Fruit fly (Drosophila melanogaster) whole organism, embryonic: ENCODE data around the gene Mgat3.
A peak's percentile ranks its signal among the peaks of the same experiment; 100 is the strongest.

Experiments used
- ATbp ChIP-seq: fragments of 200-800 bp; sonication (Bioruptor generic); optimal IDR thresholded peaks from 2 replicates; lab custom pipeline; 2017; ENCODE audit warnings: missing biosample characterization, mild to moderate bottlenecking, missing genetic modification characterization, missing genetic modification reagents
- Awh ChIP-seq: fragments of 200-800 bp; sonication (Bioruptor generic); IDR thresholded peaks from 2 replicates; pipeline ENCODE4, ENCODE4 v1.3.6; 2022; ENCODE audit warnings: missing biosample characterization, missing genetic modification characterization
- B-H1 ChIP-seq: fragments of 200-800 bp; sonication (Bioruptor generic); IDR thresholded peaks from 3 replicates; pipeline ENCODE4 v1.3.6; 2022; ENCODE audit warnings: missing biosample characterization, missing genetic modification characterization
- CG10654 ChIP-seq: fragments of 200-800 bp; sonication (Bioruptor generic); optimal IDR thresholded peaks from 2 replicates; lab custom pipeline; 2016; ENCODE audit warnings: missing biosample characterization, missing genetic modification characterization
- CG11695 ChIP-seq: fragments of 200-800 bp; sonication (Bioruptor generic); IDR thresholded peaks from 3 replicates; pipeline ENCODE4 v1.3.6; 2022; ENCODE audit warnings: missing biosample characterization, missing genetic modification characterization
- CG11723 ChIP-seq: fragments of 200-800 bp; sonication (Bioruptor generic); optimal IDR thresholded peaks from 2 replicates; lab custom pipeline; 2017; ENCODE audit warnings: missing biosample characterization, mild to moderate bottlenecking, missing genetic modification characterization
- CG14710 ChIP-seq: fragments of 200-800 bp; sonication (Bioruptor generic); optimal IDR thresholded peaks from 3 replicates; lab custom pipeline; 2019; ENCODE audit warnings: missing biosample characterization, mild to moderate bottlenecking, missing genetic modification characterization, moderate library complexity
- CG14965 ChIP-seq: fragments of 200-800 bp; sonication (Bioruptor generic); optimal IDR thresholded peaks from 2 replicates; lab custom pipeline; 2016; ENCODE audit warnings: missing biosample characterization, missing genetic modification characterization, borderline replicate concordance
- CG17361 ChIP-seq: fragments of 200-800 bp; sonication (Bioruptor generic); IDR thresholded peaks from 3 replicates; pipeline ENCODE4 v1.3.6; 2022; ENCODE audit warnings: missing biosample characterization, missing genetic modification characterization
- CG2116 ChIP-seq: fragments of 200-800 bp; sonication (Bioruptor generic); optimal IDR thresholded peaks from 3 replicates; lab custom pipeline; 2018; ENCODE audit warnings: missing biosample characterization, mild to moderate bottlenecking, missing genetic modification characterization
- CG2875 ChIP-seq: fragments of 200-800 bp; sonication (Bioruptor generic); optimal IDR thresholded peaks from 2 replicates; lab custom pipeline; 2017; ENCODE audit warnings: missing biosample characterization, mild to moderate bottlenecking, missing genetic modification characterization, missing genetic modification reagents
- CG30020 ChIP-seq: fragments of 200-800 bp; optimal IDR thresholded peaks from 2 replicates; lab custom pipeline; 2019; ENCODE audit warnings: missing biosample characterization, mild to moderate bottlenecking, missing genetic modification characterization, moderate library complexity
- CG4820 ChIP-seq: fragments of 200-800 bp; sonication (Bioruptor generic); optimal IDR thresholded peaks from 3 replicates; lab custom pipeline; 2016; ENCODE audit warnings: missing biosample characterization, missing genetic modification characterization
- CG6654 ChIP-seq: fragments of 200-800 bp; sonication (Bioruptor generic); optimal IDR thresholded peaks from 2 replicates; lab custom pipeline; 2017; ENCODE audit warnings: missing biosample characterization, mild to moderate bottlenecking, missing genetic modification characterization
- CG9609 ChIP-seq: fragments of 200-800 bp; sonication (Bioruptor generic); optimal IDR thresholded peaks from 3 replicates; lab custom pipeline; 2016; ENCODE audit warnings: missing biosample characterization, missing genetic modification characterization
- CG9797 ChIP-seq: fragments of 200-800 bp; sonication (Bioruptor generic); optimal IDR thresholded peaks from 3 replicates; lab custom pipeline; 2018; ENCODE audit warnings: missing biosample characterization, mild to moderate bottlenecking, missing genetic modification characterization
- CG9876 ChIP-seq: fragments of 200-800 bp; sonication (Bioruptor generic); optimal IDR thresholded peaks from 2 replicates; lab custom pipeline; 2016; ENCODE audit warnings: missing biosample characterization, missing genetic modification characterization
- CHES-1-like ChIP-seq: fragments of 200-800 bp; sonication (Bioruptor generic); optimal IDR thresholded peaks from 2 replicates; lab custom pipeline; 2016; ENCODE audit warnings: missing biosample characterization, missing genetic modification characterization
- CkIIα-i1 ChIP-seq: fragments of 200-800 bp; sonication (Bioruptor generic); IDR thresholded peaks from 2 replicates; pipeline ENCODE4 v1.3.6; 2022; ENCODE audit warnings: missing biosample characterization, missing genetic modification characterization
- D ChIP-seq, 2 experiments: fragments of 200-800 bp in 1 of 2; fragments of >200 bp in 1 of 2; sonication (Bioruptor generic) in 1 of 2; optimal IDR thresholded peaks; 2 replicates in 1 of 2; 3 replicates in 1 of 2; lab custom pipeline; 2017; ENCODE audit warnings: mild to moderate bottlenecking in 1 of 2, missing biosample characterization in 1 of 2, missing genetic modification characterization in 1 of 2, missing genetic modification reagents in 1 of 2
- Elba2 ChIP-seq: fragments of 200-800 bp; sonication (Bioruptor generic); optimal IDR thresholded peaks from 3 replicates; lab custom pipeline; 2016; ENCODE audit warnings: missing biosample characterization, missing genetic modification characterization
- GATAe ChIP-seq: fragments of 200-800 bp; sonication (Bioruptor generic); conservative IDR thresholded peaks from 2 replicates; pipeline ENCODE4 v1.3.6; 2022; ENCODE audit warnings: missing biosample characterization, missing genetic modification characterization
- Hr3 ChIP-seq: fragments of 200-800 bp; sonication (Bioruptor generic); optimal IDR thresholded peaks from 3 replicates; lab custom pipeline; 2016; ENCODE audit warnings: missing biosample characterization, missing genetic modification characterization
- Hr51 ChIP-seq, 2 experiments: fragments of 200-800 bp; sonication (Bioruptor generic); optimal IDR thresholded peaks; 2 replicates in 1 of 2; 3 replicates in 1 of 2; lab custom pipeline; 2016 to 2018; ENCODE audit warnings: missing biosample characterization in 2 of 2, missing genetic modification characterization in 2 of 2, mild to moderate bottlenecking in 1 of 2, moderate library complexity in 1 of 2
- Mad ChIP-seq: fragments of 200-800 bp; sonication (Bioruptor generic); optimal IDR thresholded peaks from 2 replicates; lab custom pipeline; 2016; ENCODE audit warnings: missing biosample characterization, missing genetic modification characterization
- NC2β ChIP-seq: fragments of 200-800 bp; sonication (Bioruptor generic); optimal IDR thresholded peaks from 2 replicates; lab custom pipeline; 2016; ENCODE audit warnings: missing biosample characterization, missing genetic modification characterization
- PHDP ChIP-seq: fragments of 200-800 bp; sonication (Bioruptor generic); optimal IDR thresholded peaks from 3 replicates; lab custom pipeline; 2018; ENCODE audit warnings: missing biosample characterization, mild to moderate bottlenecking, missing genetic modification characterization, moderate library complexity
- Pdp1 ChIP-seq, 2 experiments: fragments of 200-800 bp; sonication (Bioruptor generic); optimal IDR thresholded peaks; 3 replicates each; lab custom pipeline; 2016; ENCODE audit warnings: missing biosample characterization in 2 of 2, missing genetic modification characterization in 2 of 2, mild to moderate bottlenecking in 1 of 2, moderate library complexity in 1 of 2
- Tbp ChIP-seq: fragments of >200 bp; optimal IDR thresholded peaks from 2 replicates; lab custom pipeline; 2018; ENCODE audit warnings: missing biosample characterization, missing genetic modification characterization
- en ChIP-seq: fragments of 200-800 bp; sonication (Bioruptor generic); optimal IDR thresholded peaks from 2 replicates; lab custom pipeline; 2016; ENCODE audit warnings: missing biosample characterization, missing genetic modification characterization
- grau ChIP-seq: fragments of 200-800 bp; optimal IDR thresholded peaks from 3 replicates; lab custom pipeline; 2019; ENCODE audit warnings: missing biosample characterization, mild to moderate bottlenecking, missing genetic modification characterization, moderate library complexity
- hkb ChIP-seq, 2 experiments: fragments of 200-800 bp in 1 of 2; fragments of >200 bp in 1 of 2; sonication (Bioruptor generic) in 1 of 2; IDR thresholded peaks in 1 of 2; optimal IDR thresholded peaks in 1 of 2; 2 replicates each; pipeline versions ENCODE4 v1.3.6 to Lab custom; 2017 to 2022; ENCODE audit warnings: missing biosample characterization in 1 of 2, missing genetic modification characterization in 1 of 2
- insv ChIP-seq, 2 experiments: fragments of 200-800 bp; sonication (Bioruptor generic); optimal IDR thresholded peaks; 3 replicates each; lab custom pipeline; 2016 to 2018; ENCODE audit warnings: missing biosample characterization in 2 of 2, missing genetic modification characterization in 2 of 2
- kah ChIP-seq: fragments of 200-800 bp; sonication (Bioruptor generic); optimal IDR thresholded peaks from 2 replicates; lab custom pipeline; 2018; ENCODE audit warnings: missing biosample characterization, mild to moderate bottlenecking, missing genetic modification characterization
- kay ChIP-seq: fragments of 200-800 bp; sonication (Bioruptor generic); optimal IDR thresholded peaks from 2 replicates; lab custom pipeline; 2016; ENCODE audit warnings: missing biosample characterization, missing genetic modification characterization
- lilli ChIP-seq: fragments of 200-800 bp; sonication (Bioruptor generic); optimal IDR thresholded peaks from 3 replicates; lab custom pipeline; 2016; ENCODE audit warnings: missing biosample characterization, missing genetic modification characterization
- maf-S ChIP-seq: fragments of 200-800 bp; sonication (Bioruptor generic); optimal IDR thresholded peaks from 2 replicates; lab custom pipeline; 2016; ENCODE audit warnings: missing biosample characterization, missing genetic modification characterization
- oc ChIP-seq: fragments of 200-800 bp; sonication (Bioruptor generic); optimal IDR thresholded peaks from 2 replicates; lab custom pipeline; 2018; ENCODE audit warnings: missing biosample characterization, mild to moderate bottlenecking, missing genetic modification characterization, moderate library complexity
- pzg ChIP-seq: fragments of 200-800 bp; sonication (Bioruptor generic); optimal IDR thresholded peaks from 3 replicates; lab custom pipeline; 2018; ENCODE audit warnings: missing biosample characterization, mild to moderate bottlenecking, missing genetic modification characterization, moderate library complexity
- rib ChIP-seq: fragments of 200-800 bp; sonication (Bioruptor generic); IDR thresholded peaks from 2 replicates; pipeline ENCODE4 v1.3.6; 2022; ENCODE audit warnings: missing biosample characterization, missing genetic modification characterization
- sc ChIP-seq, 3 experiments: fragments of >200 bp in 2 of 3; fragments of 200-800 bp in 1 of 3; sonication (Bioruptor generic) in 1 of 3; optimal IDR thresholded peaks; 2 replicates in 2 of 3; 3 replicates in 1 of 3; lab custom pipeline; 2017; ENCODE audit warnings: mild to moderate bottlenecking in 1 of 3, missing biosample characterization in 1 of 3, missing genetic modification characterization in 1 of 3, missing genetic modification reagents in 1 of 3
- sd ChIP-seq: fragments of 200-800 bp; sonication (Bioruptor generic); optimal IDR thresholded peaks from 3 replicates; lab custom pipeline; 2018; ENCODE audit warnings: missing biosample characterization, mild to moderate bottlenecking, missing genetic modification characterization, moderate library complexity
- sens ChIP-seq: fragments of 200-800 bp; sonication (Bioruptor generic); peaks from one replicate; lab custom pipeline; 2016; ENCODE audit warnings: missing biosample characterization, missing genetic modification characterization
- tin ChIP-seq: fragments of 200-800 bp; sonication (Bioruptor generic); optimal IDR thresholded peaks from 3 replicates; lab custom pipeline; 2016; ENCODE audit warnings: missing biosample characterization, missing genetic modification characterization
- vfl ChIP-seq: fragments of 200-800 bp; sonication (Bioruptor generic); optimal IDR thresholded peaks from 2 replicates; lab custom pipeline; 2016; ENCODE audit warnings: missing biosample characterization, missing genetic modification characterization

Gene Mgat3

dm6 chr2L:13145035-13145683 is 37.2 kb downstream of the Mgat3 start (continued):
- TF ChIP-seq CG2875 (no peak), PHDP (peak; percentile 81), Elba2 (GFP tag; lab: Kevin White, UChicago) (no peak), GATAe (peak; percentile 52), CG30020 (tag; lab: Kevin White, UChicago) (no peak), B-H1 (peak; percentile 50; the same call in 1 of the 3 replicates), kah (no peak), Hr3 (peak; percentile 54), CG17361 (GFP tag; lab: Robert Waterston, UW) (peak; percentile 82), en (GFP tag; lab: Kevin White, UChicago) (peak; percentile 41), ATbp (peak; percentile 10), oc (peak; percentile 49), Awh (GFP tag; lab: Robert Waterston, UW) (no peak), CG9797 (GFP tag; lab: Kevin White, UChicago) (no peak), tin (peak; percentile 58), CG6654 (peak; percentile 41), Mad (GFP tag; lab: Kevin White, UChicago) (no peak), CG10654 (peak; percentile 51), lilli (GFP tag; lab: Kevin White, UChicago) (peak; percentile 83), CG11723 (GFP tag; lab: Kevin White, UChicago) (peak; percentile 35), vfl (GFP tag; lab: Kevin White, UChicago) (peak; percentile 57), grau (tag; lab: Kevin White, UChicago) (peak; percentile 85), sens (GFP tag; lab: Kevin White, UChicago) (peak; percentile 81), pzg (GFP tag; lab: Kevin White, UChicago) (no peak), kay (GFP tag; lab: Kevin White, UChicago) (peak; percentile 46), sd (peak; percentile 63), maf-S (GFP tag; lab: Kevin White, UChicago) (peak; percentile 78), CG14965 (GFP tag; lab: Kevin White, UChicago) (no peak), CkIIα-i1 (no peak), D (optimal IDR thresholded peaks at IDR 0.05; lab: Kevin White, UChicago) (no peak), D (GFP tag; optimal IDR thresholded peaks at IDR 0.05; lab: Kevin White, UChicago) (no peak), CG4820 (GFP tag; lab: Kevin White, UChicago) (peak; percentile 58), Tbp (GFP tag; lab: Kevin White, UChicago) (no peak), CG11695 (peak; percentile 86), rib (peak; percentile 73; the same call in 1 of the 2 replicates), sc (optimal IDR thresholded peaks at IDR 0.05; lab: Kevin White, UChicago) (no peak), sc (GFP tag; optimal IDR thresholded peaks at IDR 0.05; lab: Kevin White, UChicago) (no peak), hkb (optimal IDR thresholded peaks at IDR 0.05; lab: Kevin White, UChicago) (no peak), hkb (GFP tag; IDR thresholded peaks at IDR 0.05; lab: Robert Waterston, UW) (peak; percentile 85), CHES-1-like (GFP tag; lab: Kevin White, UChicago) (peak; percentile 60), Hr51 (GFP tag; optimal IDR thresholded peaks at IDR 0.05; lab: Kevin White, UChicago) (peak; percentile 33 to 81), CG9609 (GFP tag; lab: Kevin White, UChicago) (peak; percentile 57), NC2β (GFP tag; lab: Kevin White, UChicago) (no peak), CG2116 (GFP tag; lab: Kevin White, UChicago) (no peak), CG9876 (GFP tag; lab: Kevin White, UChicago) (peak; percentile 12), insv (GFP tag; optimal IDR thresholded peaks at IDR 0.05; lab: Kevin White, UChicago) (no peak), Pdp1 (GFP tag; optimal IDR thresholded peaks at IDR 0.05; lab: Kevin White, UChicago) (peak; percentile 68 to 77), CG14710 (tag; lab: Kevin White, UChicago) (no peak)
